Fruit fly (Drosophila melanogaster) whole organism, pupa: ENCODE measurements around the gene CCAP-R.

Experiments used
- CG12605 ChIP-seq: fragments of 200-800 bp; sonication (Bioruptor generic); IDR thresholded peaks from 2 replicates; pipeline ENCODE4 v1.3.6; 2022; ENCODE audit warnings: missing biosample characterization, missing genetic modification characterization
- CG15710 ChIP-seq: fragments of 200-800 bp; sonication (Bioruptor generic); optimal IDR thresholded peaks from 2 replicates; lab custom pipeline; 2018; ENCODE audit warnings: missing biosample characterization, mild to moderate bottlenecking, missing genetic modification characterization, moderate library complexity
- CG32121 ChIP-seq: fragments of 200-800 bp; sonication (Bioruptor generic); IDR thresholded peaks from 2 replicates; pipeline ENCODE4 v1.3.6; 2022; ENCODE audit warnings: missing biosample characterization, missing genetic modification characterization
- CG34367 ChIP-seq: fragments of 200-800 bp; sonication (Bioruptor generic); optimal IDR thresholded peaks from 2 replicates; lab custom pipeline; 2018; ENCODE audit warnings: missing biosample characterization, mild to moderate bottlenecking, missing genetic modification characterization
- CG8159 ChIP-seq: fragments of 200-800 bp; sonication (Bioruptor generic); optimal IDR thresholded peaks from 3 replicates; lab custom pipeline; 2018; ENCODE audit warnings: missing biosample characterization, mild to moderate bottlenecking, missing genetic modification characterization, moderate library complexity
- D1 ChIP-seq: fragments of 200-800 bp; sonication (Bioruptor generic); optimal IDR thresholded peaks from 2 replicates; lab custom pipeline; 2018; ENCODE audit warnings: missing biosample characterization, mild to moderate bottlenecking, missing genetic modification characterization, moderate library complexity
- EcR ChIP-seq: fragments of 200-800 bp; sonication (Bioruptor generic); optimal IDR thresholded peaks from 3 replicates; lab custom pipeline; 2019; ENCODE audit warnings: missing biosample characterization, missing genetic modification characterization, mild to moderate bottlenecking, moderate library complexity, missing genetic modification reagents
- Ets98B ChIP-seq: fragments of 200-800 bp; sonication (Bioruptor generic); IDR thresholded peaks from 2 replicates; pipeline ENCODE4 v1.3.6; 2022; ENCODE audit warnings: missing biosample characterization, missing genetic modification characterization
- Pif1A ChIP-seq: fragments of 200-800 bp; sonication (Bioruptor generic); optimal IDR thresholded peaks from 3 replicates; lab custom pipeline; 2016; ENCODE audit warnings: missing biosample characterization, missing genetic modification characterization
- Pif1B ChIP-seq: fragments of 200-800 bp; sonication (Bioruptor generic); optimal IDR thresholded peaks from 3 replicates; lab custom pipeline; 2016; ENCODE audit warnings: missing biosample characterization, missing genetic modification characterization
- Snoo ChIP-seq: fragments of 200-800 bp; sonication (Bioruptor generic); optimal IDR thresholded peaks from 3 replicates; lab custom pipeline; 2017; ENCODE audit warnings: missing biosample characterization, mild to moderate bottlenecking, missing genetic modification characterization, inconsistent platforms
- fd96Ca ChIP-seq: fragments of 200-800 bp; sonication (Bioruptor generic); IDR thresholded peaks from 3 replicates; pipeline ENCODE4 v1.3.6; 2022; ENCODE audit warnings: missing biosample characterization, missing genetic modification characterization
- gl ChIP-seq: fragments of 200-800 bp; sonication (Bioruptor generic); optimal IDR thresholded peaks from 2 replicates; lab custom pipeline; 2018; ENCODE audit warnings: missing biosample characterization, mild to moderate bottlenecking, missing genetic modification characterization
- rn ChIP-seq: fragments of 200-800 bp; sonication (Bioruptor generic); IDR thresholded peaks from 2 replicates; pipeline ENCODE4 v1.3.6; 2022; ENCODE audit warnings: missing biosample characterization, missing genetic modification characterization

DNA sequence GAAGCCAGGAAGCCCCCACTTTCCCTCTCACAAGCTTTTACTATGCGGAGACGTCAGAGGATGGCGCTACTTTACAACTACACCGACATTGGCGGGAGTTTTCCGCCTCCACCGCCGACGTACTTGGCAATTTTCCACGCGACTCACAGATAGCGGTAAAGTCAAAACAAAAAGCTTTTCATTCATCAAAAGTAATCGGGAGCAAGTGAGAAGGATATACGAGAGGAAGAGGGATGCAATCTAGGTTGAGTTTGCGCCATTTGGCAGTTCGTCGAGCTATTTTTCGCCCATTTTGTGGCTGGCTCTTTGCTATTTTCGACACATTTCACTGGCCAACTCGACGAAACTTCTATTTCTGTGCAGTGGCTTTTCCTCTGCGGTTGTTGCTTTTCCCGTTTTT is 12.8 kb upstream of the CCAP-R start:
- no peak for TF ChIP-seq D1 (tag; lab: Kevin White, UChicago)
- TF ChIP-seq gl (tag; lab: Kevin White, UChicago) = no peak
- no peak for TF ChIP-seq CG32121 (GFP tag; lab: Robert Waterston, UW)
- TF ChIP-seq Pif1B (GFP tag; lab: Kevin White, UChicago) = no peak
- no peak for TF ChIP-seq EcR (GFP tag; lab: Kevin White, UChicago)
- TF ChIP-seq fd96Ca = no peak
- no peak for TF ChIP-seq CG15710 (tag; lab: Kevin White, UChicago)
- no peak for TF ChIP-seq CG12605 (GFP tag; lab: Robert Waterston, UW)
- no peak for TF ChIP-seq Pif1A (GFP tag; lab: Kevin White, UChicago)
- TF ChIP-seq rn (GFP tag; lab: Robert Waterston, UW) = no peak
- no peak for TF ChIP-seq Snoo (tag; lab: Kevin White, UChicago)
- no peak for TF ChIP-seq Ets98B (GFP tag; lab: Robert Waterston, UW)
- TF ChIP-seq CG34367 (tag; lab: Kevin White, UChicago) = no peak
- no peak for TF ChIP-seq CG8159 (tag; lab: Kevin White, UChicago)
